Fruit fly (Drosophila melanogaster): ENCODE measurements around the gene GstD5.

Gene GstD5

dm6 chr3R:12382563-12382962, 7.0 kb downstream of the GstD5 start, which contains the start of gene CG10035:
Gene CG10035 (minus strand): TSS chr3R:12382691.
- TF ChIP-seq CG32264 (GFP tag; optimal IDR thresholded peaks at IDR 0.05) (no peak), Rel (GFP tag; optimal IDR thresholded peaks at IDR 0.05) (no peak), Rel (tag; optimal IDR thresholded peaks at IDR 0.05) (no peak), jim (GFP tag; optimal IDR thresholded peaks at IDR 0.05) (no peak), brk (GFP tag; optimal IDR thresholded peaks at IDR 0.05) (no peak), rgr (GFP tag; optimal IDR thresholded peaks at IDR 0.05) (no peak), dsf (GFP tag; optimal IDR thresholded peaks at IDR 0.05; ENCODE audit: borderline replicate concordance) (no peak), Hr78 (GFP tag; optimal IDR thresholded peaks at IDR 0.05) (no peak), Vsx2 (GFP tag; optimal IDR thresholded peaks at IDR 0.05; ENCODE audit: partially characterized antibody) (no peak), tai (GFP tag; optimal IDR thresholded peaks at IDR 0.05) (no peak), ey (GFP tag; optimal IDR thresholded peaks at IDR 0.05) (no peak), woc (GFP tag; optimal IDR thresholded peaks at IDR 0.05) (no peak), GATAd (GFP tag; optimal IDR thresholded peaks at IDR 0.05) (no peak), sage (GFP tag; optimal IDR thresholded peaks at IDR 0.05) (no peak)

dm6 chr3R:12383036-12383435, 7.5 kb downstream of the GstD5 start, which contains the start of gene GstD11:
Gene GstD11 (plus strand): TSS chr3R:12383336.
- TF ChIP-seq dl (GFP tag; optimal IDR thresholded peaks at IDR 0.05; ENCODE audit: insufficient read depth in 1 of 2, partially characterized antibody in 2 of 2) (no peak), lola (GFP tag; optimal IDR thresholded peaks at IDR 0.05) (no peak), jim (GFP tag; optimal IDR thresholded peaks at IDR 0.05) (no peak), sage (GFP tag; optimal IDR thresholded peaks at IDR 0.05) (no peak), h (GFP tag; optimal IDR thresholded peaks at IDR 0.05) (no peak), Mio (GFP tag; optimal IDR thresholded peaks at IDR 0.05) (no peak), Abd-B (GFP tag; optimal IDR thresholded peaks at IDR 0.05) (no peak), brk (GFP tag; optimal IDR thresholded peaks at IDR 0.05) (no peak), br (GFP tag; optimal IDR thresholded peaks at IDR 0.05) (no peak), psq (GFP tag; optimal IDR thresholded peaks at IDR 0.05) (no peak), GATAd (GFP tag; optimal IDR thresholded peaks at IDR 0.05) (no peak), HLH106 (tag; optimal IDR thresholded peaks at IDR 0.05) (no peak), Jra (GFP tag; optimal IDR thresholded peaks at IDR 0.05) (no peak), Dif (GFP tag; optimal IDR thresholded peaks at IDR 0.05; ENCODE audit: partially characterized antibody) (no peak), Rel (GFP tag; optimal IDR thresholded peaks at IDR 0.05) (no peak), Rel (tag; optimal IDR thresholded peaks at IDR 0.05) (no peak), Hr78 (GFP tag; optimal IDR thresholded peaks at IDR 0.05) (no peak), dmrt93B (GFP tag; optimal IDR thresholded peaks at IDR 0.05) (no peak), Hr83 (GFP tag; optimal IDR thresholded peaks at IDR 0.05; ENCODE audit: poor library complexity, severe bottlenecking) (no peak), CG9705 (GFP tag; optimal IDR thresholded peaks at IDR 0.05) (no peak)

dm6 chr3R:12383784-12384183, 8.3 kb downstream of the GstD5 start:
- TF ChIP-seq Hr83 (GFP tag; optimal IDR thresholded peaks at IDR 0.05; ENCODE audit: poor library complexity, severe bottlenecking) (no peak), Hr78 (GFP tag; optimal IDR thresholded peaks at IDR 0.05) (no peak), Mio (GFP tag; optimal IDR thresholded peaks at IDR 0.05) (no peak), Sp1 (GFP tag; optimal IDR thresholded peaks at IDR 0.05) (no peak), fru (GFP tag; optimal IDR thresholded peaks at IDR 0.05) (no peak), tai (GFP tag; optimal IDR thresholded peaks at IDR 0.05) (no peak), Vsx2 (GFP tag; optimal IDR thresholded peaks at IDR 0.05; ENCODE audit: partially characterized antibody) (no peak), CrebA (GFP tag; optimal IDR thresholded peaks at IDR 0.05; ENCODE audit: borderline replicate concordance) (peak; percentile 14), lola (GFP tag; optimal IDR thresholded peaks at IDR 0.05) (no peak), Hnf4 (GFP tag; optimal IDR thresholded peaks at IDR 0.05) (no peak), foxo (GFP tag; optimal IDR thresholded peaks at IDR 0.05) (no peak), h (GFP tag; optimal IDR thresholded peaks at IDR 0.05) (no peak), psq (GFP tag; optimal IDR thresholded peaks at IDR 0.05) (no peak), woc (GFP tag; optimal IDR thresholded peaks at IDR 0.05) (no peak), sage (GFP tag; optimal IDR thresholded peaks at IDR 0.05) (no peak), Rel (GFP tag; optimal IDR thresholded peaks at IDR 0.05) (no peak), Rel (tag; optimal IDR thresholded peaks at IDR 0.05) (peak; percentile 87), Dfd (GFP tag; optimal IDR thresholded peaks at IDR 0.05) (no peak), rgr (GFP tag; optimal IDR thresholded peaks at IDR 0.05) (no peak)

dm6 chr3R:12384274-12384673, 8.7 kb downstream of the GstD5 start:
- TF ChIP-seq CrebA (GFP tag; optimal IDR thresholded peaks at IDR 0.05; ENCODE audit: borderline replicate concordance): no peak
- TF ChIP-seq brk (GFP tag; optimal IDR thresholded peaks at IDR 0.05): no peak
- no peak for TF ChIP-seq dl (GFP tag; optimal IDR thresholded peaks at IDR 0.05; ENCODE audit: insufficient read depth in 1 of 2, partially characterized antibody in 2 of 2)

All from whole organism, wandering third instar larva.